Worm (Caenorhabditis elegans) whole organism, mixed stage, embryonic: ENCODE measurements around the gene pas-7.

Experiments
- M03D4.4 ChIP-seq: sonication (generic microtip); optimal IDR thresholded peaks from 2 replicates; lab custom pipeline; 2017; ENCODE audit warnings: mild to moderate bottlenecking, missing genetic modification characterization, missing compliant biosample characterization
- blmp-1 ChIP-seq: fragments of 150-350 bp; optimal IDR thresholded peaks from 2 replicates; lab custom pipeline; 2014; ENCODE audit warnings: missing biosample characterization, missing genetic modification characterization
- ceh-39 ChIP-seq: fragments of 150-350 bp; optimal IDR thresholded peaks from 2 replicates; lab custom pipeline; 2014; ENCODE audit warnings: missing biosample characterization, missing genetic modification characterization
- ceh-43 ChIP-seq: fragments of 200-800 bp; sonication (Bioruptor generic); optimal IDR thresholded peaks from 2 replicates; lab custom pipeline; 2018; ENCODE audit warnings: mild to moderate bottlenecking, missing genetic modification characterization, moderate library complexity, missing compliant biosample characterization
- ceh-83 ChIP-seq: fragments of 200-800 bp; sonication (Bioruptor generic); optimal IDR thresholded peaks from 2 replicates; lab custom pipeline; 2018; ENCODE audit warnings: mild to moderate bottlenecking, missing genetic modification characterization, missing compliant biosample characterization
- ces-1 ChIP-seq: fragments of 150-350 bp; optimal IDR thresholded peaks from 2 replicates; lab custom pipeline; 2014; ENCODE audit warnings: missing biosample characterization, missing genetic modification reagents, missing genetic modification characterization
- cnd-1 ChIP-seq: fragments of 200-800 bp; sonication (Bioruptor generic); optimal IDR thresholded peaks from 2 replicates; lab custom pipeline; 2018; ENCODE audit warnings: mild to moderate bottlenecking, missing genetic modification characterization, missing compliant biosample characterization
- drap-1 ChIP-seq: fragments of 200-800 bp; sonication (Bioruptor generic); optimal IDR thresholded peaks from 3 replicates; lab custom pipeline; 2018; ENCODE audit warnings: mild to moderate bottlenecking, missing genetic modification characterization, missing compliant biosample characterization
- elt-1 ChIP-seq: sonication (generic microtip); optimal IDR thresholded peaks from 2 replicates; lab custom pipeline; 2017; ENCODE audit warnings: missing genetic modification characterization, mild to moderate bottlenecking, missing compliant biosample characterization, antibody characterized with exemption, moderate library complexity, borderline replicate concordance; ENCODE audit not compliant: insufficient read depth
- elt-3 ChIP-seq: fragments of 150-350 bp; optimal IDR thresholded peaks from 2 replicates; lab custom pipeline; 2014; ENCODE audit warnings: missing biosample characterization, missing genetic modification characterization
- flh-1 ChIP-seq: fragments of 200-800 bp; sonication (Bioruptor generic); optimal IDR thresholded peaks from 2 replicates; lab custom pipeline; 2018; ENCODE audit warnings: mild to moderate bottlenecking, missing genetic modification characterization, moderate library complexity, missing compliant biosample characterization
- ham-2 ChIP-seq: fragments of 200-800 bp; sonication (Bioruptor generic); optimal IDR thresholded peaks from 2 replicates; lab custom pipeline; 2018; ENCODE audit warnings: mild to moderate bottlenecking, missing genetic modification characterization, missing compliant biosample characterization
- hlh-1 ChIP-seq: fragments of 150-350 bp; optimal IDR thresholded peaks from 2 replicates; lab custom pipeline; 2014; ENCODE audit warnings: missing biosample characterization, missing genetic modification reagents, missing genetic modification characterization
- lin-32 ChIP-seq: fragments of 200-800 bp; sonication (Bioruptor generic); optimal IDR thresholded peaks from 2 replicates; lab custom pipeline; 2018; ENCODE audit warnings: mild to moderate bottlenecking, missing genetic modification characterization, missing compliant biosample characterization
- lsy-2 ChIP-seq: fragments of 150-350 bp; optimal IDR thresholded peaks from 2 replicates; lab custom pipeline; 2014; ENCODE audit warnings: missing biosample characterization, missing genetic modification characterization
- mab-5 ChIP-seq: fragments of 150-350 bp; optimal IDR thresholded peaks from 2 replicates; lab custom pipeline; 2014; ENCODE audit warnings: missing biosample characterization, missing genetic modification characterization
- mep-1 ChIP-seq: fragments of 150-350 bp; optimal IDR thresholded peaks from 2 replicates; lab custom pipeline; 2017; ENCODE audit warnings: missing biosample characterization, missing genetic modification reagents, missing genetic modification characterization, inconsistent platforms
- mls-2 ChIP-seq: sonication (generic microtip); optimal IDR thresholded peaks from 2 replicates; lab custom pipeline; 2016; ENCODE audit warnings: mild to moderate bottlenecking, missing genetic modification characterization, moderate library complexity, missing compliant biosample characterization
- nhr-12 ChIP-seq: fragments of 150-350 bp; optimal IDR thresholded peaks from 2 replicates; lab custom pipeline; 2014; ENCODE audit warnings: missing biosample characterization, missing genetic modification characterization
- nhr-2 ChIP-seq: fragments of 150-350 bp; optimal IDR thresholded peaks from 2 replicates; lab custom pipeline; 2014; ENCODE audit warnings: missing biosample characterization, missing genetic modification characterization
- nhr-28 ChIP-seq: fragments of 150-350 bp; optimal IDR thresholded peaks from 2 replicates; lab custom pipeline; 2014; ENCODE audit warnings: missing biosample characterization, missing genetic modification characterization
- sem-2 ChIP-seq: fragments of 200-800 bp; sonication (Bioruptor generic); optimal IDR thresholded peaks from 2 replicates; lab custom pipeline; 2018; ENCODE audit warnings: mild to moderate bottlenecking, missing genetic modification characterization, missing compliant biosample characterization
- snpc-4 ChIP-seq: fragments of 150-350 bp; optimal IDR thresholded peaks from 2 replicates; lab custom pipeline; 2014; ENCODE audit warnings: missing biosample characterization, missing genetic modification characterization
- sptf-1 ChIP-seq: sonication (generic microtip); optimal IDR thresholded peaks from 2 replicates; lab custom pipeline; 2017; ENCODE audit warnings: mild to moderate bottlenecking, missing genetic modification characterization, moderate library complexity, missing compliant biosample characterization
- tbx-8 ChIP-seq: fragments of 200-800 bp; sonication (Bioruptor generic); optimal IDR thresholded peaks from 2 replicates; lab custom pipeline; 2018; ENCODE audit warnings: mild to moderate bottlenecking, missing genetic modification characterization, moderate library complexity, missing compliant biosample characterization
- unc-120 ChIP-seq: sonication (generic microtip); optimal IDR thresholded peaks from 2 replicates; lab custom pipeline; 2017; ENCODE audit warnings: missing genetic modification characterization, missing compliant biosample characterization; ENCODE audit not compliant: poor library complexity, severe bottlenecking
- unc-39 ChIP-seq: fragments of 150-350 bp; optimal IDR thresholded peaks from 2 replicates; lab custom pipeline; 2014; ENCODE audit warnings: missing biosample characterization, missing genetic modification characterization
- unc-62 ChIP-seq: fragments of 150-350 bp; optimal IDR thresholded peaks from 2 replicates; lab custom pipeline; 2014; ENCODE audit warnings: missing biosample characterization, missing genetic modification reagents, missing genetic modification characterization
- zip-8 ChIP-seq: fragments of 150-350 bp; optimal IDR thresholded peaks from 2 replicates; lab custom pipeline; 2014; ENCODE audit warnings: missing biosample characterization, missing genetic modification characterization

pas-7 gene

ce11 chrII:10084482-10084881 lies 15.2 kb downstream of the pas-7 start:
- TF ChIP-seq ces-1 (GFP tag; lab: Kevin White, UChicago) (peak; percentile 92), hlh-1 (tag; lab: Kevin White, UChicago) (no peak)
- TF ChIP-seq, all 35 proteins: peak for 1

DNA sequence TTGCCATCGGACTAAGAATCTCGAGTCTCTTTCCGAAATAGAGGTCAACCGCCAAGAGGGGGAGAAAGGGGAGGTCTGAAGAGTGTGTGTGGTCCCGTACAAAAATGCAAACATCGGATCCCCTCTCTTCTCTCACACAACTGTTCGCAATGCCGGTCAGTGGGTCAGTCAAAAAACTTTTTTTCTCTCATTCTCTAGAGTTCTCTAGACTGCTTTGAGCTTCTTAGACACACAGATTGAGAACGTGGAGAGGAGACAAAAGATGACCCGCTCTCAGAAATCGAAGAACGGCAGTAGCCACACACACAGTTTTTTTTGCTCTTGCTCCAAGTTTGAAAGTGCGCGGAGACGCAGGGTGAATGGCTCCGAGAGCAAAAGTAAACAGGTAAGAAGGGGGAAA lies 23.9 kb downstream of the pas-7 start:
- no peak for TF ChIP-seq sem-2 (GFP tag; lab: Kevin White, UChicago)
- TF ChIP-seq M03D4.4 (tag; lab: Kevin White, UChicago), result peak; percentile 45
- peak; percentile 3 for TF ChIP-seq sptf-1
- peak; percentile 87 for TF ChIP-seq hlh-1 (tag; lab: Kevin White, UChicago)

- TF ChIP-seq snpc-4 (tag; lab: Kevin White, UChicago), result no peak
- no peak for TF ChIP-seq cnd-1 (tag; lab: Kevin White, UChicago)
- no peak for TF ChIP-seq tbx-8
- no peak for TF ChIP-seq unc-39 (tag; lab: Kevin White, UChicago)
- TF ChIP-seq mep-1 (tag; lab: Kevin White, UChicago), result no peak
- no peak for TF ChIP-seq ceh-39 (tag; lab: Kevin White, UChicago)
- no peak for TF ChIP-seq lsy-2 (tag; lab: Kevin White, UChicago)
- no peak for TF ChIP-seq zip-8 (tag; lab: Kevin White, UChicago)
- TF ChIP-seq elt-1 (tag; lab: Kevin White, UChicago), result no peak
- TF ChIP-seq mab-5, result no peak
- TF ChIP-seq ceh-83 (GFP tag; lab: Kevin White, UChicago), result no peak
- TF ChIP-seq unc-62, result no peak
- no peak for TF ChIP-seq nhr-12 (tag; lab: Kevin White, UChicago)
- TF ChIP-seq blmp-1, result no peak
- TF ChIP-seq ham-2 (GFP tag; lab: Kevin White, UChicago), result no peak
- TF ChIP-seq elt-3, result no peak
- TF ChIP-seq nhr-2, result no peak
- TF ChIP-seq nhr-28 (tag; lab: Kevin White, UChicago), result no peak
- no peak for TF ChIP-seq ceh-43 (GFP tag; lab: Kevin White, UChicago)
- TF ChIP-seq, all 35 proteins: peak for 0
Measured at ce11 chrII:10073986-10074385, 25.7 kb downstream of the pas-7 start.

DNA sequence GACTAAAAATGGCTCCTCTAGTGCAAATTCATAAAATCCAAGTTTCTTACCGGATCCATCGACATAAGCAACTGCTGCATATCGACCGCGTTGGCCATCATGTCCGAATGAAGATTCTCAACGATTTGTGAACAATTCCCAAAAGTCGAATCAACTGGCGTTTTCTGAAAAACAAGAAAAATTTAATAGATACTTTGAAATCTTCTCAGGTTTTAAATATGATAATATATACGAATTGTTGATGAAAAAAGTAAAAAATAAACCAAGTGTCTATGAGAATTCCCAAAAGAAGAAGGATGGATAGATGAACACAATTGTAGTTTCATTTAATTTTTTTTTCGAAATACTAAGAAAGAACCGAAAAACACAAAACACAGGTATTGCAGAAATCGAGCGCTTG lies 31.8 kb downstream of the pas-7 start, which contains the start of gene die-1:
die-1 (minus strand) TSS at position 101 of the 400 bp plus-strand sequence.
- TF ChIP-seq drap-1, result no peak
- no peak for TF ChIP-seq ceh-39 (tag; lab: Kevin White, UChicago)
- TF ChIP-seq nhr-2, result no peak
- no peak for TF ChIP-seq cnd-1 (tag; lab: Kevin White, UChicago)
- no peak for TF ChIP-seq ceh-43 (GFP tag; lab: Kevin White, UChicago)
- TF ChIP-seq ham-2 (GFP tag; lab: Kevin White, UChicago), result no peak
- TF ChIP-seq nhr-28 (tag; lab: Kevin White, UChicago), result no peak
- no peak for TF ChIP-seq mls-2 (tag; lab: Kevin White, UChicago)
- no peak for TF ChIP-seq mep-1 (tag; lab: Kevin White, UChicago)
- no peak for TF ChIP-seq lin-32 (GFP tag; lab: Kevin White, UChicago)
- no peak for TF ChIP-seq snpc-4 (tag; lab: Kevin White, UChicago)
- no peak for TF ChIP-seq lsy-2 (tag; lab: Kevin White, UChicago)
- TF ChIP-seq M03D4.4 (tag; lab: Kevin White, UChicago), result no peak
- TF ChIP-seq elt-3, result no peak

- TF ChIP-seq nhr-12 (tag; lab: Kevin White, UChicago) (no peak), cnd-1 (tag; lab: Kevin White, UChicago) (peak; percentile 84), sptf-1 (peak; percentile 68), ham-2 (GFP tag; lab: Kevin White, UChicago) (peak; percentile 28), elt-3 (no peak), M03D4.4 (tag; lab: Kevin White, UChicago) (peak; percentile 24), unc-120 (tag; lab: Kevin White, UChicago) (peak; percentile 39), nhr-2 (peak; percentile 20), drap-1 (peak; percentile 38), mls-2 (tag; lab: Kevin White, UChicago) (peak; percentile 83), ces-1 (GFP tag; lab: Kevin White, UChicago) (peak; percentile 82), flh-1 (GFP tag; lab: Kevin White, UChicago) (no peak)
Measured at ce11 chrII:10065472-10065871, 34.2 kb downstream of the pas-7 start.
